Worm (Caenorhabditis elegans) whole organism, young adult: Measurements from ENCODE around the gene best-2.

Source experiments
- B0019.2 ChIP-seq: fragments of 200-800 bp; sonication (Bioruptor generic); conservative IDR thresholded peaks from 2 replicates; pipeline ENCODE4 v1.3.6; 2022; ENCODE audit warnings: missing genetic modification reagents, missing genetic modification characterization, missing compliant biosample characterization
- B0035.1 ChIP-seq: sonication (generic microtip); optimal IDR thresholded peaks from 2 replicates; lab custom pipeline; 2016; ENCODE audit warnings: missing genetic modification characterization, mild to moderate bottlenecking, missing compliant biosample characterization, missing genotype, missing genetic modification reagents
- B0261.1 ChIP-seq: sonication (generic microtip); optimal IDR thresholded peaks from 2 replicates; lab custom pipeline; 2016; ENCODE audit warnings: mild to moderate bottlenecking, missing genetic modification characterization, moderate library complexity, missing compliant biosample characterization
- F23B12.7 ChIP-seq: sonication (generic microtip); optimal IDR thresholded peaks from 2 replicates; lab custom pipeline; 2017; ENCODE audit warnings: missing genetic modification characterization, mild to moderate bottlenecking, missing compliant biosample characterization, antibody characterized with exemption, moderate library complexity; ENCODE audit not compliant: insufficient read depth
- F39B2.1 ChIP-seq: fragments of 200-800 bp; sonication (Bioruptor generic); IDR thresholded peaks from 2 replicates; pipeline ENCODE4 v1.3.6; 2022; ENCODE audit warnings: missing genetic modification reagents, missing genetic modification characterization, missing compliant biosample characterization
- F55B11.4 ChIP-seq: sonication (generic microtip); optimal IDR thresholded peaks from 2 replicates; lab custom pipeline; 2016; ENCODE audit warnings: missing compliant biosample characterization, missing genetic modification characterization, borderline replicate concordance; ENCODE audit not compliant: insufficient read depth
- F57A8.1 ChIP-seq: fragments of 200-800 bp; sonication (Bioruptor generic); optimal IDR thresholded peaks from 2 replicates; lab custom pipeline; 2018; ENCODE audit warnings: mild to moderate bottlenecking, missing genetic modification characterization, moderate library complexity, missing compliant biosample characterization
- Y53F4B.3 ChIP-seq: fragments of 200-800 bp; sonication (Bioruptor generic); IDR thresholded peaks from 2 replicates; pipeline ENCODE4 v1.3.6; 2022; ENCODE audit warnings: missing genetic modification reagents, missing genetic modification characterization, missing compliant biosample characterization
- Y53G8AR.9 ChIP-seq: fragments of 200-800 bp; sonication (Bioruptor generic); conservative IDR thresholded peaks from 2 replicates; pipeline ENCODE4 v1.3.6; 2022; ENCODE audit warnings: missing genetic modification reagents, missing genetic modification characterization, missing compliant biosample characterization
- Y56A3A.18 ChIP-seq: fragments of 200-800 bp; sonication (Bioruptor generic); IDR thresholded peaks from 2 replicates; pipeline ENCODE4 v1.3.6; 2022; ENCODE audit warnings: missing genetic modification reagents, missing genetic modification characterization, missing compliant biosample characterization
- Y67H2A.10 ChIP-seq: fragments of 200-800 bp; sonication (Bioruptor generic); conservative IDR thresholded peaks from 2 replicates; pipeline ENCODE4 v1.3.6; 2022; ENCODE audit warnings: missing genetic modification reagents, missing genetic modification characterization, missing compliant biosample characterization
- Y79H2A.3 ChIP-seq: fragments of 200-800 bp; sonication (Bioruptor generic); conservative IDR thresholded peaks from 2 replicates; pipeline ENCODE4 v1.3.6; 2022; ENCODE audit warnings: missing genetic modification reagents, missing genetic modification characterization, missing compliant biosample characterization
- ama-1 ChIP-seq, 3 experiments: fragments of 150-350 bp in 1 of 3; sonication (generic microtip) in 2 of 3; optimal IDR thresholded peaks; 2 replicates each; lab custom pipeline; 2014 to 2018; ENCODE audit warnings: missing biosample characterization in 2 of 3, missing genetic modification characterization in 2 of 3, missing genetic modification reagents in 2 of 3
- atf-7 ChIP-seq: sonication (generic microtip); optimal IDR thresholded peaks from 2 replicates; lab custom pipeline; 2017; ENCODE audit warnings: mild to moderate bottlenecking, missing genetic modification characterization, missing compliant biosample characterization
- athp-1 ChIP-seq: sonication (generic microtip); optimal IDR thresholded peaks from 2 replicates; lab custom pipeline; 2017; ENCODE audit warnings: mild to moderate bottlenecking, missing genetic modification characterization, missing compliant biosample characterization
- attf-5 ChIP-seq: fragments of 200-800 bp; sonication (Bioruptor generic); optimal IDR thresholded peaks from 2 replicates; lab custom pipeline; 2018; ENCODE audit warnings: mild to moderate bottlenecking, missing genetic modification characterization, missing compliant biosample characterization
- die-1 ChIP-seq: sonication (generic microtip); optimal IDR thresholded peaks from 2 replicates; lab custom pipeline; 2016; ENCODE audit warnings: missing genotype, mild to moderate bottlenecking, missing genetic modification characterization, missing compliant biosample characterization
- dox-1 ChIP-seq: fragments of 200-800 bp; sonication (Bioruptor generic); IDR thresholded peaks from 2 replicates; pipeline ENCODE4 v1.3.6; 2022; ENCODE audit warnings: missing genetic modification reagents, missing genetic modification characterization, missing compliant biosample characterization
- dpff-1 ChIP-seq: sonication (generic microtip); optimal IDR thresholded peaks from 2 replicates; lab custom pipeline; 2017; ENCODE audit warnings: mild to moderate bottlenecking, missing genetic modification characterization, missing compliant biosample characterization
- egrh-3 ChIP-seq: fragments of 200-800 bp; sonication (Bioruptor generic); IDR thresholded peaks from 2 replicates; pipeline ENCODE4 v1.3.6; 2022; ENCODE audit warnings: missing genetic modification reagents, missing genetic modification characterization, missing compliant biosample characterization
- him-1 ChIP-seq: sonication (generic microtip); optimal IDR thresholded peaks from 2 replicates; lab custom pipeline; 2016; ENCODE audit warnings: missing genotype, missing genetic modification reagents, missing genetic modification characterization, missing compliant biosample characterization
- hmg-1.2 ChIP-seq: fragments of 200-800 bp; sonication (Bioruptor generic); IDR thresholded peaks from 2 replicates; pipeline ENCODE4 v1.3.6; 2022; ENCODE audit warnings: missing genetic modification reagents, missing genetic modification characterization, missing compliant biosample characterization
- hmg-20 ChIP-seq: fragments of 200-800 bp; sonication (Bioruptor generic); IDR thresholded peaks from 2 replicates; pipeline ENCODE4 v1.3.6; 2022; ENCODE audit warnings: missing genetic modification reagents, missing genetic modification characterization, missing compliant biosample characterization
- hrde-1 ChIP-seq: sonication (generic microtip); optimal IDR thresholded peaks from 2 replicates; lab custom pipeline; 2016; ENCODE audit warnings: missing genetic modification characterization, mild to moderate bottlenecking, missing compliant biosample characterization, moderate library complexity, missing genotype, missing genetic modification reagents, borderline replicate concordance
- let-526 ChIP-seq: fragments of 200-800 bp; sonication (Bioruptor generic); IDR thresholded peaks from 2 replicates; pipeline ENCODE4 v1.3.6; 2022; ENCODE audit warnings: missing genetic modification reagents, missing genetic modification characterization, missing compliant biosample characterization
- let-607 ChIP-seq, 2 experiments: fragments of 200-800 bp in 1 of 2; sonication (Bioruptor generic) in 1 of 2; sonication (generic microtip) in 1 of 2; optimal IDR thresholded peaks; 2 replicates each; lab custom pipeline; 2016 to 2018; ENCODE audit warnings: mild to moderate bottlenecking in 2 of 2, missing compliant biosample characterization in 2 of 2, missing genetic modification characterization in 2 of 2, moderate library complexity in 2 of 2, missing genotype in 1 of 2
- lir-1 ChIP-seq: fragments of 200-800 bp; sonication (Bioruptor generic); conservative IDR thresholded peaks from 2 replicates; pipeline ENCODE4 v1.3.6; 2022; ENCODE audit warnings: missing genetic modification reagents, missing genetic modification characterization, missing compliant biosample characterization
- lsy-27 ChIP-seq: sonication (generic microtip); optimal IDR thresholded peaks from 2 replicates; lab custom pipeline; 2017; ENCODE audit warnings: missing genetic modification characterization, mild to moderate bottlenecking, missing compliant biosample characterization, antibody characterized with exemption, missing genotype, borderline replicate concordance; ENCODE audit not compliant: insufficient read depth
- madf-10 ChIP-seq: sonication (generic microtip); optimal IDR thresholded peaks from 2 replicates; lab custom pipeline; 2016; ENCODE audit warnings: mild to moderate bottlenecking, missing genetic modification characterization, missing compliant biosample characterization
- madf-8 ChIP-seq: fragments of 200-800 bp; sonication (Bioruptor generic); conservative IDR thresholded peaks from 2 replicates; pipeline ENCODE4 v1.3.6; 2022; ENCODE audit warnings: missing genetic modification reagents, missing genetic modification characterization, missing compliant biosample characterization
- mel-28 ChIP-seq: sonication (generic microtip); optimal IDR thresholded peaks from 2 replicates; lab custom pipeline; 2016; ENCODE audit warnings: borderline replicate concordance, mild to moderate bottlenecking, missing genetic modification characterization, missing compliant biosample characterization
- mxl-1 ChIP-seq: sonication (generic microtip); optimal IDR thresholded peaks from 2 replicates; lab custom pipeline; 2016; ENCODE audit warnings: missing genetic modification characterization, missing compliant biosample characterization
- nfya-1 ChIP-seq: sonication (generic microtip); optimal IDR thresholded peaks from 2 replicates; lab custom pipeline; 2017; ENCODE audit warnings: antibody characterized with exemption, missing compliant biosample characterization, missing genetic modification characterization, borderline replicate concordance; ENCODE audit not compliant: insufficient read depth
- nhr-120 ChIP-seq: fragments of 200-800 bp; sonication (Bioruptor generic); IDR thresholded peaks from 2 replicates; pipeline ENCODE4 v1.3.6; 2022; ENCODE audit warnings: missing genetic modification characterization, missing compliant biosample characterization
- nhr-80 ChIP-seq: sonication (generic microtip); optimal IDR thresholded peaks from 2 replicates; lab custom pipeline; 2016; ENCODE audit warnings: missing genetic modification characterization, missing compliant biosample characterization
- rec-8 ChIP-seq, 2 experiments: sonication (generic microtip); optimal IDR thresholded peaks; 2 replicates each; lab custom pipeline; 2016; ENCODE audit warnings: mild to moderate bottlenecking in 2 of 2, missing genetic modification characterization in 2 of 2, missing genetic modification reagents in 2 of 2, missing genotype in 2 of 2, missing biosample characterization in 1 of 2, missing compliant biosample characterization in 1 of 2, moderate library complexity in 1 of 2
- rpc-1 ChIP-seq, 2 experiments: fragments of 150-350 bp in 1 of 2; sonication (generic microtip) in 1 of 2; optimal IDR thresholded peaks; 2 replicates each; lab custom pipeline; 2014 to 2018; ENCODE audit warnings: missing biosample characterization in 1 of 2, missing genetic modification characterization in 1 of 2, missing genetic modification reagents in 1 of 2, missing genotype in 1 of 2
- sptf-2 ChIP-seq: fragments of 200-800 bp; sonication (Bioruptor generic); optimal IDR thresholded peaks from 2 replicates; lab custom pipeline; 2018; ENCODE audit warnings: mild to moderate bottlenecking, missing genetic modification characterization, missing compliant biosample characterization
- tbx-9 ChIP-seq: sonication (generic microtip); optimal IDR thresholded peaks from 2 replicates; lab custom pipeline; 2016; ENCODE audit warnings: borderline replicate concordance, missing genetic modification characterization, inconsistent platforms, missing compliant biosample characterization
- tlf-1 ChIP-seq: fragments of 200-800 bp; sonication (Bioruptor generic); optimal IDR thresholded peaks from 2 replicates; lab custom pipeline; 2018; ENCODE audit warnings: mild to moderate bottlenecking, missing genetic modification characterization, missing compliant biosample characterization
- unc-130 ChIP-seq: sonication (generic microtip); optimal IDR thresholded peaks from 2 replicates; lab custom pipeline; 2016; ENCODE audit warnings: missing genetic modification reagents, missing genetic modification characterization, missing compliant biosample characterization
- unc-62 ChIP-seq: fragments of 150-350 bp; optimal IDR thresholded peaks from 2 replicates; lab custom pipeline; 2014; ENCODE audit warnings: missing biosample characterization, missing genetic modification reagents, missing genetic modification characterization
- zfh-2 ChIP-seq: fragments of 200-800 bp; sonication (Bioruptor generic); conservative IDR thresholded peaks from 2 replicates; pipeline ENCODE4 v1.3.6; 2022; ENCODE audit warnings: missing genetic modification reagents, missing genetic modification characterization, missing compliant biosample characterization
- ztf-25 ChIP-seq: fragments of 200-800 bp; sonication (Bioruptor generic); IDR thresholded peaks from 2 replicates; pipeline ENCODE4 v1.3.6; 2022; ENCODE audit warnings: missing genetic modification reagents, missing genetic modification characterization, missing compliant biosample characterization
- ztf-28 ChIP-seq: fragments of 200-800 bp; sonication (Bioruptor generic); IDR thresholded peaks from 2 replicates; pipeline ENCODE4 v1.3.6; 2022; ENCODE audit warnings: missing genetic modification reagents, missing genetic modification characterization, missing compliant biosample characterization

The best-2 gene

DNA sequence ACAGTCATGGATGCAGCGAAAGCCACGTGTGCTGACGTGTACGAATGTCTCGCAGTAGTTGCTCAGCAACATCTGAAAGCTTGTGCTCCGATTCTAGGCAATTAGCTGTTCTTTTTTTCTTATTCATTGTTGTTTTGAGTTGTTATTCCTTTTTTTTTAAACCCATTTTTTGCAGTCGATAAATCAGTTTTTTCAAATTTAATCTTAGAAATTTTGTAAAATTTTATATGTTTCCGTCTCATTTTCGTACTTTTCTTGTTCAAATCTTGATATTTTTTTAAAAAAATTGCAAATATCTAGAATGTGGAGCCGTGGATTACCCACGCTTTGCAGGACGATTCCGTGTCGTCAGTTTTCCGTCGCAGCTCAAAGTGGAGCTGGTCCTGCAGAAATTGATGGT, 12.5 kb downstream of the best-2 start, which contains the start of gene fask-1 (continued):
- TF ChIP-seq die-1 (tag; lab: Kevin White, UChicago) (no peak), unc-62 (GFP tag; lab: Kevin White, UChicago) (no peak), mel-28 (tag; lab: Kevin White, UChicago) (no peak)
- TF ChIP-seq, all 124 proteins: peak for 0

DNA sequence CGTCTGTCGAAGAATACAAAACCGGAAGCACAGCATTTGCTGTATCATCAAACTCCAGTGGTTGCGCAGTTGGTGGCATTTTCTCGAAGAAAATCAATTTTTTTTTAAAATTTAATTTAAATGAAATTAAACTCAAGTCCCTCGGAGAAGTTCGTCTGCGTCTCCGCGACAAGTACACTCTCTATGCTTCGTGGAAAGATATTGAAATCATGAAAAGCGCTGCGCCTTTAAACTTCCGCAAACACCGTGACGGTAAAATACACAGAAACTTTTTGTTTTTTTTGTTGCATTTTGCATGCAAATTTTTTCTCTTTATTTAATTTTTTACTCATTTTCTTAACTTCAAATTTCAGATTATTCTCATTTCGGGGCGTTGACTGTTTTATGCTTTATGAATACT, 14.2 kb downstream of the best-2 start, which contains the start of the genes dli-1, tin-9.2 and exos-4.1:
Gene dli-1, minus strand, starts transcription at position 141 of the 400 bp plus-strand sequence.
Gene tin-9.2, plus strand, starts transcription at position 344 of the 400 bp plus-strand sequence.
Gene exos-4.1, plus strand, starts transcription at position 348 of the 400 bp plus-strand sequence.
- peak; percentile 98 for TF ChIP-seq hmg-1.2
- 0 out of 2 replicates have a peak, but pooled peaks have one; percentile 4 for TF ChIP-seq madf-8 (GFP tag; lab: Robert Waterston, UW)
- TF ChIP-seq nfya-1 (tag; lab: Kevin White, UChicago), result no peak
- TF ChIP-seq die-1 (tag; lab: Kevin White, UChicago), result no peak
- peak; percentile 80 for TF ChIP-seq attf-5 (GFP tag; lab: Kevin White, UChicago)
- TF ChIP-seq dox-1 (GFP tag; lab: Robert Waterston, UW), result peak; percentile 77
- no peak for TF ChIP-seq Y53F4B.3 (GFP tag; lab: Robert Waterston, UW)
- no peak for TF ChIP-seq ama-1 (optimal IDR thresholded peaks at IDR 0.05; lab: Kevin White, UChicago)
- no peak for TF ChIP-seq ama-1 (GFP tag; optimal IDR thresholded peaks at IDR 0.05; lab: Kevin White, UChicago)
- no peak for TF ChIP-seq B0019.2 (GFP tag; lab: Robert Waterston, UW)
- TF ChIP-seq F39B2.1 (GFP tag; lab: Robert Waterston, UW), result no peak
- no peak for TF ChIP-seq nhr-120
- no peak for TF ChIP-seq egrh-3
- no peak for TF ChIP-seq B0261.1 (tag; lab: Kevin White, UChicago)
- TF ChIP-seq rec-8 (tag; optimal IDR thresholded peaks at IDR 0.05; lab: Kevin White, UChicago), result no peak
- TF ChIP-seq athp-1 (tag; lab: Kevin White, UChicago), result no peak
- TF ChIP-seq let-607 (tag; optimal IDR thresholded peaks at IDR 0.05; lab: Kevin White, UChicago), result no peak
- TF ChIP-seq rpc-1 (optimal IDR thresholded peaks at IDR 0.05; lab: Kevin White, UChicago), result no peak
- TF ChIP-seq rpc-1 (tag; optimal IDR thresholded peaks at IDR 0.05; lab: Kevin White, UChicago), result no peak
- TF ChIP-seq lir-1, result no peak
- TF ChIP-seq let-526 (GFP tag; lab: Robert Waterston, UW), result no peak
- no peak for TF ChIP-seq dpff-1 (tag; lab: Kevin White, UChicago)
- TF ChIP-seq madf-10, result no peak
- TF ChIP-seq unc-130 (GFP tag; lab: Kevin White, UChicago), result no peak
- TF ChIP-seq ztf-28 (GFP tag; lab: Robert Waterston, UW), result no peak
- no peak for TF ChIP-seq Y53G8AR.9 (GFP tag; lab: Robert Waterston, UW)
- no peak for TF ChIP-seq F57A8.1 (GFP tag; lab: Kevin White, UChicago)
- TF ChIP-seq hrde-1 (tag; lab: Kevin White, UChicago), result no peak
- no peak for TF ChIP-seq lsy-27 (tag; lab: Kevin White, UChicago)
- no peak for TF ChIP-seq tlf-1 (GFP tag; lab: Kevin White, UChicago)
- TF ChIP-seq Y56A3A.18 (GFP tag; lab: Robert Waterston, UW), result no peak
- no peak for TF ChIP-seq B0035.1 (tag; lab: Kevin White, UChicago)
- no peak for TF ChIP-seq him-1 (tag; lab: Kevin White, UChicago)
- no peak for TF ChIP-seq mxl-1 (tag; lab: Kevin White, UChicago)
- no peak for TF ChIP-seq zfh-2 (GFP tag; lab: Robert Waterston, UW)
- TF ChIP-seq ztf-25, result no peak
- TF ChIP-seq Y79H2A.3 (GFP tag; lab: Robert Waterston, UW), result no peak
- TF ChIP-seq tbx-9 (tag; lab: Kevin White, UChicago), result no peak
- TF ChIP-seq sptf-2 (GFP tag; lab: Kevin White, UChicago), result no peak
- no peak for TF ChIP-seq nhr-80
- TF ChIP-seq atf-7 (tag; lab: Kevin White, UChicago), result no peak
- TF ChIP-seq hmg-20, result no peak
- TF ChIP-seq F23B12.7 (tag; lab: Kevin White, UChicago), result peak; percentile 84
- TF ChIP-seq F55B11.4 (tag; lab: Kevin White, UChicago), result no peak
- TF ChIP-seq Y67H2A.10 (GFP tag; lab: Robert Waterston, UW), result no peak
